Worm (Caenorhabditis elegans) whole organism, early embryonic: ENCODE results near the gene T14G12.6.

ENCODE experiments used
- B0310.2 ChIP-seq: sonication (generic microtip); optimal IDR thresholded peaks from 2 replicates; lab custom pipeline; 2016; ENCODE audit warnings: mild to moderate bottlenecking, missing genetic modification characterization, missing compliant biosample characterization
- F13C5.2 ChIP-seq: sonication (generic microtip); optimal IDR thresholded peaks from 2 replicates; lab custom pipeline; 2017; ENCODE audit warnings: mild to moderate bottlenecking, missing genetic modification characterization, inconsistent platforms, missing compliant biosample characterization
- aly-1 ChIP-seq: sonication (generic microtip); optimal IDR thresholded peaks from 2 replicates; lab custom pipeline; 2016; ENCODE audit warnings: missing genetic modification characterization, missing compliant biosample characterization
- ama-1 ChIP-seq: fragments of 150-350 bp; optimal IDR thresholded peaks from 2 replicates; lab custom pipeline; 2014
- ceh-13 ChIP-seq: fragments of 200-800 bp; sonication (Bioruptor generic); optimal IDR thresholded peaks from 2 replicates; lab custom pipeline; 2018; ENCODE audit warnings: mild to moderate bottlenecking, missing genetic modification characterization, missing compliant biosample characterization
- ceh-36 ChIP-seq: sonication (generic microtip); optimal IDR thresholded peaks from 2 replicates; lab custom pipeline; 2016; ENCODE audit warnings: missing genetic modification characterization, inconsistent platforms, missing compliant biosample characterization
- ets-7 ChIP-seq: sonication (generic microtip); optimal IDR thresholded peaks from 2 replicates; lab custom pipeline; 2016; ENCODE audit warnings: missing genotype, missing genetic modification characterization, missing compliant biosample characterization
- flt-1 ChIP-seq: fragments of 200-800 bp; sonication (Bioruptor generic); IDR thresholded peaks from 2 replicates; pipeline ENCODE4 v1.3.6; 2022; ENCODE audit warnings: missing genetic modification characterization, missing compliant biosample characterization
- hmbx-1 ChIP-seq: sonication (generic microtip); optimal IDR thresholded peaks from 2 replicates; lab custom pipeline; 2016; ENCODE audit warnings: mild to moderate bottlenecking, missing genetic modification characterization, missing compliant biosample characterization
- hmg-4 ChIP-seq: fragments of 200-800 bp; sonication (Bioruptor generic); optimal IDR thresholded peaks from 2 replicates; lab custom pipeline; 2018; ENCODE audit warnings: mild to moderate bottlenecking, missing genetic modification characterization, missing compliant biosample characterization
- hnd-1 ChIP-seq: sonication (generic microtip); optimal IDR thresholded peaks from 2 replicates; lab custom pipeline; 2016; ENCODE audit warnings: missing genetic modification characterization, missing compliant biosample characterization
- pes-1 ChIP-seq: fragments of 200-800 bp; sonication (Bioruptor generic); IDR thresholded peaks from 2 replicates; pipeline ENCODE4 v1.3.6; 2022; ENCODE audit warnings: missing genetic modification reagents, missing genetic modification characterization, missing compliant biosample characterization
- scrt-1 ChIP-seq: fragments of 200-800 bp; sonication (Bioruptor generic); IDR thresholded peaks from 2 replicates; pipeline ENCODE4 v1.3.6; 2022; ENCODE audit warnings: missing genetic modification characterization, missing compliant biosample characterization
- sea-1 ChIP-seq: fragments of 200-800 bp; sonication (Bioruptor generic); conservative IDR thresholded peaks from 2 replicates; pipeline ENCODE4 v1.3.6; 2022; ENCODE audit warnings: missing genetic modification characterization, missing compliant biosample characterization
- tbx-11 ChIP-seq: fragments of 200-800 bp; sonication (Bioruptor generic); IDR thresholded peaks from 2 replicates; pipeline ENCODE4 v1.3.6; 2022; ENCODE audit warnings: missing genetic modification characterization, missing compliant biosample characterization
- tbx-37 ChIP-seq: fragments of 200-800 bp; sonication (Bioruptor generic); conservative IDR thresholded peaks from 2 replicates; pipeline ENCODE4 v1.3.6; 2022; ENCODE audit warnings: missing genetic modification reagents, missing genetic modification characterization, missing compliant biosample characterization
- tra-4 ChIP-seq: sonication (generic microtip); optimal IDR thresholded peaks from 2 replicates; lab custom pipeline; 2017; ENCODE audit warnings: missing genetic modification characterization, missing compliant biosample characterization

T14G12.6 gene

DNA sequence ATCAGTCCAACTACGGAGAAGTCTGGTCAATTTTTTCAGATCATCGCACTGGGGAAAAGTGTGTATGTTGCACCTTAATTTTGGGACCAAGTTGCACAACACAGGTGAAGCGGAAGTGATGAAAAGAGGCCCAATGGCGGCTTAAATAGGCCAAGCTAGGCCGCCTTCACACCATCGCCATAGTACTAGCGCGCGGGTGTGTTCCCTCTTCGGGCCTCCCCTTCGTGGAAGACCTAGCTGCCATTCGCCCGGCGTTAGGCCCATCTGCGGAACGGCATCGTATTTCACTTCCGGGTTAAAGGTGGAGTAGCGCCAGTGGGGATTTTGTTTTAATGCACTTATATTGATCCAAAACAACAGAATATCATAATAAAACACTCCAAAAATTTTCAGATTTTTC is 575 bp upstream of the T14G12.6 start:
- TF ChIP-seq hmbx-1 (tag; lab: Kevin White, UChicago) (no peak), scrt-1 (GFP tag; lab: Robert Waterston, UW) (0 out of 2 replicates have a peak, but pooled peaks have one; percentile 58), ceh-13 (GFP tag; lab: Kevin White, UChicago) (no peak)

DNA sequence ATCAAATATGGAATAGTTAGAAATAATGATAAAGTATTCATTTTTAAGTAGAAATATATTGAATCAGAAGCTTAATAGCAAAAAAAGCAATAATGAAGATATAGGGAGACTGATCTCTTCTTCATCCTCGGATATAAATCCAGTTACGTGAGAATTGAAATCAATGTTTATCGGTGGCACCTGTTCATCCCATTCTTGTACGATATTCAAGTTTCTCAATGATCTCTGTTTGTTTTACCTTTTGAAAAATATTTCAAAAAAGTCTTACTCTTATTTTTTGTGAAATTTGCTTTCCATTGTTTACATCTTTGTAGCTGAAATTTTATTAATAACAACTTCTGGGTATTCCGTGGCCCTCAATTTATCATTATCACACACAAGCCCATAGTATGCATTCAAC is 846 bp downstream of the T14G12.6 start, which contains the start of gene T14G12.12:
Gene T14G12.12 (minus strand): TSS at position 101 of the 400 bp plus-strand sequence.
- no peak for TF ChIP-seq pes-1 (GFP tag; lab: Robert Waterston, UW)
- no peak for TF ChIP-seq aly-1 (tag; lab: Kevin White, UChicago)
- no peak for TF ChIP-seq F13C5.2 (tag; lab: Kevin White, UChicago)
- TF ChIP-seq hnd-1 (tag; lab: Kevin White, UChicago) = no peak
- TF ChIP-seq flt-1 (GFP tag; lab: Robert Waterston, UW) = no peak
- TF ChIP-seq tbx-37 (GFP tag; lab: Robert Waterston, UW) = no peak
- no peak for TF ChIP-seq scrt-1 (GFP tag; lab: Robert Waterston, UW)
- no peak for TF ChIP-seq B0310.2 (tag; lab: Kevin White, UChicago)
- no peak for TF ChIP-seq hmbx-1 (tag; lab: Kevin White, UChicago)
- TF ChIP-seq hmg-4 (GFP tag; lab: Kevin White, UChicago) = no peak
- no peak for TF ChIP-seq ets-7 (tag; lab: Kevin White, UChicago)

DNA sequence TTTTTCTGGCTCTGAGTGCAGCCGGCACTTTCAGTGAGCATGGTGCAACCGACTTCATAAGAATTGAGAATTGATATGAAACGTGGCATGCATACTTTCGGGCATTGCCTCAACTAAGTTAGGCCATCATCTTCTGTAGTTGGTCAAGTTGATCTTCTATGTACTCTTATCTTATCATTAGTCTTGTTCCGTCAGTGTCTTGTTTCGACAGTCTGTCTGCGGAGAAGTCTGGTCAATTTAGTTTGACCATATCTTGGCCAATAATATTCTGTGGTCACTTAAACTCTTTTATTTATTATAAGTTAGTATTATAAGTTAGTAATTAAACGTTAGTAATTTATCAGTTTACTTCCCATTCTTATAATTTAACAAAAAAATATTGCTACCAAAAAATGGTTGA is 3.0 kb downstream of the T14G12.6 start:
- TF ChIP-seq ceh-13 (GFP tag; lab: Kevin White, UChicago) = no peak
- no peak for TF ChIP-seq hnd-1 (tag; lab: Kevin White, UChicago)
- no peak for TF ChIP-seq aly-1 (tag; lab: Kevin White, UChicago)
- no peak for TF ChIP-seq ets-7 (tag; lab: Kevin White, UChicago)
- TF ChIP-seq F13C5.2 (tag; lab: Kevin White, UChicago) = no peak
- no peak for TF ChIP-seq sea-1 (GFP tag; lab: Robert Waterston, UW)
- no peak for TF ChIP-seq tra-4
- TF ChIP-seq scrt-1 (GFP tag; lab: Robert Waterston, UW) = no peak
- no peak for TF ChIP-seq hmg-4 (GFP tag; lab: Kevin White, UChicago)
- TF ChIP-seq flt-1 (GFP tag; lab: Robert Waterston, UW) = no peak
- no peak for TF ChIP-seq tbx-11 (GFP tag; lab: Robert Waterston, UW)

DNA sequence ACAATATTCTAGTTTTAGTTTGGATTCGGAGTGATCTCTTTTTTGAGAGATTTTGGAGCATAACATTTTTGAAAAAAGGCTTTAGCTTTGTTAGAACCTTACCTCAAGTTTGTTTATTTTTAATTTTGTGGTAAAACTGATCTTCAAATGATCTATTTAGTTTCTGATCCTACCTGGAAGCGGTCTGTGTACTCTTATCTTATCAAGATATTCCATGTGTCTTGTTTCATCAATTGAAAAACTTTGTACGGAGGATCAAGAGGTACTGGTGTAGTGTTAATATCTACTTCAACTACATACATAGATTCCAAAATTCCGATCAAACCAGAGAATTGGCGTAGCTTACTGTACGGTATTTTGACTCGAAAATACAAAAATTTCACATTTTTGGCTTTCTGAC is 3.5 kb downstream of the T14G12.6 start:
- TF ChIP-seq flt-1 (GFP tag; lab: Robert Waterston, UW) = no peak
- TF ChIP-seq ama-1 (lab: Kevin White, UChicago) = no peak
- no peak for TF ChIP-seq F13C5.2 (tag; lab: Kevin White, UChicago)
- TF ChIP-seq tra-4 = no peak
- no peak for TF ChIP-seq ceh-36 (tag; lab: Kevin White, UChicago)
- TF ChIP-seq hnd-1 (tag; lab: Kevin White, UChicago) = no peak
- no peak for TF ChIP-seq B0310.2 (tag; lab: Kevin White, UChicago)
- TF ChIP-seq aly-1 (tag; lab: Kevin White, UChicago) = no peak
- no peak for TF ChIP-seq tbx-37 (GFP tag; lab: Robert Waterston, UW)
- TF ChIP-seq scrt-1 (GFP tag; lab: Robert Waterston, UW) = no peak
- TF ChIP-seq hmg-4 (GFP tag; lab: Kevin White, UChicago) = no peak
- no peak for TF ChIP-seq tbx-11 (GFP tag; lab: Robert Waterston, UW)
- no peak for TF ChIP-seq ceh-13 (GFP tag; lab: Kevin White, UChicago)
- TF ChIP-seq hmbx-1 (tag; lab: Kevin White, UChicago) = no peak
- no peak for TF ChIP-seq sea-1 (GFP tag; lab: Robert Waterston, UW)
- no peak for TF ChIP-seq pes-1 (GFP tag; lab: Robert Waterston, UW)
- TF ChIP-seq ets-7 (tag; lab: Kevin White, UChicago) = no peak

DNA sequence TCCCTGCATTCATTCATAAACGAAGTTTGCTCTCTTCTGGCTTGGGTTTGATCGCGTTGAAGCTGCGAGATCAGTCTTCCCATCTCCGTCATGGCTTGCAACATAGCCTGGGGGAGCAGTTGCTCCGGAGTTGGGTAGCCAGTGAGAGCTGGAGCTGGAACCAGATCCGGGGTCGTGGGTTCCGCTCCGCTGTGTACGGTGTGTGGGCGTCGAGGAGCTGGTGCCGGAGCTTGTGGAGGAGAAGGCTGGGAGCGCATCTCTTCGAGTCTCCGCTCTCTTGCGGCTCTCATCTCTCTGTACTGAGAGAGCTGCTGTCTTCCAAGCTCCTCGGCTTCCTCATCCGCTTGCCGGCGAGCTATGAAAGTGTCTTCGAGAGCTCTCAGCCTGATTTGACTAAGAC is 6.8 kb downstream of the T14G12.6 start:
- TF ChIP-seq scrt-1 (GFP tag; lab: Robert Waterston, UW) = no peak
- TF ChIP-seq B0310.2 (tag; lab: Kevin White, UChicago) = no peak
- TF ChIP-seq tbx-37 (GFP tag; lab: Robert Waterston, UW) = no peak
- TF ChIP-seq F13C5.2 (tag; lab: Kevin White, UChicago) = no peak

DNA sequence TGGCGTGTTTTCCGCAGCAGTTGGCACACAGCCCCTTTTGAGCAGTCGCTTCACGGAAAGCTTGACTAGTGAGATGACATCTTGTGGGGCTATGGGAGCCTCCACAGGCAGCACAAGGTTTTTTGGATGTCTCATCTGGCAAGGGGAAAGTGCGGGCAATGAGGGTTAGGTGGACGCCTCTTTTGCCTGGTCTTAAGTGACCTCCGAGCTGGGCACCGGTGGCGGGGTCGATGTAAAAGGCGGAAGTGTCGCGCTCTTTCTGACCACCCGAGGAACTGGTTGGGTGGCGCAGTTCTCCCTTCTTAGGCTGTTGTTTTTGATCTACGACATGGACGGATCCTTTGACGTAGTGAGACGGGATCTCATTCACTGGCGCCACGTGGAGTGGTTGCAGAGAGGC is 7.9 kb downstream of the T14G12.6 start:
- TF ChIP-seq ama-1 (lab: Kevin White, UChicago) = no peak
- no peak for TF ChIP-seq tra-4
- TF ChIP-seq hnd-1 (tag; lab: Kevin White, UChicago) = no peak
- no peak for TF ChIP-seq ceh-36 (tag; lab: Kevin White, UChicago)
- TF ChIP-seq hmg-4 (GFP tag; lab: Kevin White, UChicago) = no peak
- TF ChIP-seq ets-7 (tag; lab: Kevin White, UChicago) = no peak
- TF ChIP-seq tbx-11 (GFP tag; lab: Robert Waterston, UW) = no peak
- no peak for TF ChIP-seq scrt-1 (GFP tag; lab: Robert Waterston, UW)
- TF ChIP-seq sea-1 (GFP tag; lab: Robert Waterston, UW) = no peak
- no peak for TF ChIP-seq hmbx-1 (tag; lab: Kevin White, UChicago)

DNA sequence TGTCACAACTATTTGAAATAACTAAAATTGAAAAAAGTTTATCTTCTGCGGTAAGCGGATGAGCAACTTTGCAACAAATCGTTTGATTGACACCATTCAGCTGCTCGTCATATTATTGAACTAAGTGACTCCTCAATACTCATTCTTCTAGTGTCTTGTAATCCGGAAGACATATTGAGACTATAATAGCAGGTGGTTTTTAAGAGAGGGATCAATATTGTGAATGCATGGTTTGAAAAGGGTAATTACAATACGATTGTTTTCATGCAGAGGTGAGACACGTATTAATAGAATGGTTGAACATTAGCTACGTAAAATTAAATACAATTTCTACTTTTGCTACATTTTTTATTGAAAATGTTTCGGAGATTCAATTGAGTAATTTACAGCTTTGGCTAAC is 16.1 kb downstream of the T14G12.6 start:
- TF ChIP-seq pes-1 (GFP tag; lab: Robert Waterston, UW) = no peak
- no peak for TF ChIP-seq ama-1 (lab: Kevin White, UChicago)
- no peak for TF ChIP-seq F13C5.2 (tag; lab: Kevin White, UChicago)
- no peak for TF ChIP-seq ceh-13 (GFP tag; lab: Kevin White, UChicago)
- TF ChIP-seq sea-1 (GFP tag; lab: Robert Waterston, UW) = no peak
- TF ChIP-seq flt-1 (GFP tag; lab: Robert Waterston, UW) = no peak
- TF ChIP-seq hmbx-1 (tag; lab: Kevin White, UChicago) = no peak
- no peak for TF ChIP-seq aly-1 (tag; lab: Kevin White, UChicago)
- TF ChIP-seq tbx-37 (GFP tag; lab: Robert Waterston, UW) = no peak
- no peak for TF ChIP-seq tra-4
- TF ChIP-seq hnd-1 (tag; lab: Kevin White, UChicago) = no peak
- TF ChIP-seq hmg-4 (GFP tag; lab: Kevin White, UChicago) = no peak
- TF ChIP-seq B0310.2 (tag; lab: Kevin White, UChicago) = no peak
- no peak for TF ChIP-seq ceh-36 (tag; lab: Kevin White, UChicago)
- TF ChIP-seq ets-7 (tag; lab: Kevin White, UChicago) = no peak
- no peak for TF ChIP-seq scrt-1 (GFP tag; lab: Robert Waterston, UW)
- TF ChIP-seq tbx-11 (GFP tag; lab: Robert Waterston, UW) = no peak
